Fruit fly (Drosophila melanogaster) whole organism, embryonic: ENCODE results near the gene vir-1.

Experiments used
- Antp ChIP-seq: fragments of 200-800 bp; sonication (Bioruptor generic); optimal IDR thresholded peaks from 3 replicates; lab custom pipeline; 2016; ENCODE audit warnings: missing biosample characterization, missing genetic modification characterization
- B-H2 ChIP-seq: fragments of 200-800 bp; sonication (Bioruptor generic); optimal IDR thresholded peaks from 2 replicates; lab custom pipeline; 2018; ENCODE audit warnings: missing biosample characterization, mild to moderate bottlenecking, missing genetic modification characterization
- BEAF-32 ChIP-seq: fragments of 200-800 bp; sonication (Bioruptor generic); optimal IDR thresholded peaks from 3 replicates; lab custom pipeline; 2017; ENCODE audit warnings: missing biosample characterization, missing genetic modification characterization, mild to moderate bottlenecking, moderate library complexity, missing genetic modification reagents
- Blimp-1 ChIP-seq: fragments of 200-800 bp; sonication (Bioruptor generic); optimal IDR thresholded peaks from 3 replicates; lab custom pipeline; 2018; ENCODE audit warnings: missing biosample characterization, missing genetic modification characterization, mild to moderate bottlenecking, moderate library complexity, missing genetic modification reagents
- CG1024 ChIP-seq: fragments of 200-800 bp; sonication (Bioruptor generic); IDR thresholded peaks from 2 replicates; pipeline ENCODE4 v1.3.6; 2022; ENCODE audit warnings: missing biosample characterization, missing genetic modification characterization
- CG1233 ChIP-seq: fragments of 200-800 bp; sonication (Bioruptor generic); optimal IDR thresholded peaks from 4 replicates; lab custom pipeline; 2018; ENCODE audit warnings: missing biosample characterization, mild to moderate bottlenecking, missing genetic modification characterization
- CG12744 ChIP-seq: fragments of 200-800 bp; sonication (Bioruptor generic); optimal IDR thresholded peaks from 2 replicates; lab custom pipeline; 2016; ENCODE audit warnings: missing biosample characterization, missing genetic modification characterization
- CG14965 ChIP-seq: fragments of 200-800 bp; sonication (Bioruptor generic); optimal IDR thresholded peaks from 2 replicates; lab custom pipeline; 2016; ENCODE audit warnings: missing biosample characterization, missing genetic modification characterization, borderline replicate concordance
- CG18599 ChIP-seq: fragments of 200-800 bp; sonication (Bioruptor generic); optimal IDR thresholded peaks from 3 replicates; lab custom pipeline; 2017; ENCODE audit warnings: missing biosample characterization, missing genetic modification characterization, mild to moderate bottlenecking, moderate library complexity, missing genetic modification reagents
- CG2712 ChIP-seq: fragments of 200-800 bp; optimal IDR thresholded peaks from 3 replicates; lab custom pipeline; 2019; ENCODE audit warnings: missing biosample characterization, mild to moderate bottlenecking, missing genetic modification characterization, moderate library complexity
- CG2875 ChIP-seq: fragments of 200-800 bp; sonication (Bioruptor generic); optimal IDR thresholded peaks from 2 replicates; lab custom pipeline; 2017; ENCODE audit warnings: missing biosample characterization, mild to moderate bottlenecking, missing genetic modification characterization, missing genetic modification reagents
- CG3407 ChIP-seq: fragments of 200-800 bp; sonication (Bioruptor generic); optimal IDR thresholded peaks from 2 replicates; lab custom pipeline; 2018; ENCODE audit warnings: missing biosample characterization, mild to moderate bottlenecking, missing genetic modification characterization
- CG7372 ChIP-seq: fragments of 200-800 bp; sonication (Bioruptor generic); IDR thresholded peaks from 2 replicates; pipeline ENCODE4 v1.3.6; 2022; ENCODE audit warnings: missing biosample characterization, missing genetic modification characterization
- CG7556 ChIP-seq: fragments of 200-800 bp; sonication (Bioruptor generic); optimal IDR thresholded peaks from 2 replicates; lab custom pipeline; 2017; ENCODE audit warnings: missing biosample characterization, mild to moderate bottlenecking, missing genetic modification characterization
- CG8290 ChIP-seq, 3 experiments: fragments of 200-800 bp; sonication (Bioruptor generic); optimal IDR thresholded peaks; 2 replicates each; lab custom pipeline; 2016 to 2019; ENCODE audit warnings: missing biosample characterization in 3 of 3, missing genetic modification characterization in 3 of 3, mild to moderate bottlenecking in 2 of 3, moderate library complexity in 1 of 3
- CTCF ChIP-seq: fragments of 200-800 bp; sonication (Bioruptor generic); optimal IDR thresholded peaks from 2 replicates; lab custom pipeline; 2017; ENCODE audit warnings: missing biosample characterization, mild to moderate bottlenecking, missing genetic modification characterization, moderate library complexity
- D ChIP-seq, 2 experiments: fragments of 200-800 bp in 1 of 2; fragments of >200 bp in 1 of 2; sonication (Bioruptor generic) in 1 of 2; optimal IDR thresholded peaks; 2 replicates in 1 of 2; 3 replicates in 1 of 2; lab custom pipeline; 2017; ENCODE audit warnings: mild to moderate bottlenecking in 1 of 2, missing biosample characterization in 1 of 2, missing genetic modification characterization in 1 of 2, missing genetic modification reagents in 1 of 2
- D19B ChIP-seq: fragments of 200-800 bp; sonication (Bioruptor generic); optimal IDR thresholded peaks from 2 replicates; lab custom pipeline; 2017; ENCODE audit warnings: missing biosample characterization, mild to moderate bottlenecking, missing genetic modification characterization
- E2f1 ChIP-seq: fragments of 200-800 bp; sonication (Bioruptor generic); IDR thresholded peaks from 2 replicates; pipeline ENCODE4 v1.3.6; 2022; ENCODE audit warnings: missing biosample characterization, missing genetic modification characterization
- Fer1 ChIP-seq: fragments of 200-800 bp; sonication (Bioruptor generic); optimal IDR thresholded peaks from 2 replicates; lab custom pipeline; 2017; ENCODE audit warnings: missing biosample characterization, mild to moderate bottlenecking, missing genetic modification characterization
- HHEX ChIP-seq: fragments of 200-800 bp; sonication (Bioruptor generic); optimal IDR thresholded peaks from 3 replicates; lab custom pipeline; 2017; ENCODE audit warnings: missing biosample characterization, mild to moderate bottlenecking, missing genetic modification characterization, missing genetic modification reagents
- HLH54F ChIP-seq: fragments of 200-800 bp; sonication (Bioruptor generic); optimal IDR thresholded peaks from 3 replicates; lab custom pipeline; 2016; ENCODE audit warnings: missing biosample characterization, missing genetic modification characterization
- Hmr ChIP-seq: fragments of 200-800 bp; sonication (Bioruptor generic); optimal IDR thresholded peaks from 3 replicates; lab custom pipeline; 2017; ENCODE audit warnings: mild to moderate bottlenecking, missing biosample characterization, missing genetic modification reagents, missing genetic modification characterization
- Hmx ChIP-seq: fragments of 200-800 bp; sonication (Bioruptor generic); optimal IDR thresholded peaks from 2 replicates; lab custom pipeline; 2016; ENCODE audit warnings: missing biosample characterization, missing genetic modification characterization
- Hr3 ChIP-seq: fragments of 200-800 bp; sonication (Bioruptor generic); optimal IDR thresholded peaks from 3 replicates; lab custom pipeline; 2016; ENCODE audit warnings: missing biosample characterization, missing genetic modification characterization
- MBD-R2 ChIP-seq: fragments of 200-800 bp; sonication (Bioruptor generic); IDR thresholded peaks from 2 replicates; pipeline ENCODE4 v1.3.6; 2022; ENCODE audit warnings: missing biosample characterization, missing genetic modification characterization
- MTF-1 ChIP-seq: fragments of 200-800 bp; sonication (Bioruptor generic); optimal IDR thresholded peaks from 2 replicates; lab custom pipeline; 2018; ENCODE audit warnings: missing biosample characterization, mild to moderate bottlenecking, missing genetic modification characterization, borderline replicate concordance
- Meics ChIP-seq: fragments of 200-800 bp; sonication (Bioruptor generic); optimal IDR thresholded peaks from 2 replicates; lab custom pipeline; 2017; ENCODE audit warnings: missing biosample characterization, mild to moderate bottlenecking, missing genetic modification characterization
- NC2β ChIP-seq: fragments of 200-800 bp; sonication (Bioruptor generic); optimal IDR thresholded peaks from 2 replicates; lab custom pipeline; 2016; ENCODE audit warnings: missing biosample characterization, missing genetic modification characterization
- NFAT ChIP-seq: fragments of 200-800 bp; sonication (Bioruptor generic); IDR thresholded peaks from 2 replicates; pipeline ENCODE4 v1.3.6; 2022; ENCODE audit warnings: missing biosample characterization, missing genetic modification characterization
- Pdp1 ChIP-seq, 2 experiments: fragments of 200-800 bp; sonication (Bioruptor generic); optimal IDR thresholded peaks; 3 replicates each; lab custom pipeline; 2016; ENCODE audit warnings: missing biosample characterization in 2 of 2, missing genetic modification characterization in 2 of 2, mild to moderate bottlenecking in 1 of 2, moderate library complexity in 1 of 2
- Sry-β ChIP-seq: fragments of 200-800 bp; sonication (Bioruptor generic); optimal IDR thresholded peaks from 2 replicates; lab custom pipeline; 2018; ENCODE audit warnings: missing biosample characterization, mild to moderate bottlenecking, missing genetic modification characterization, moderate library complexity
- Ssrp ChIP-seq: fragments of 200-800 bp; sonication (Bioruptor generic); optimal IDR thresholded peaks from 2 replicates; lab custom pipeline; 2018; ENCODE audit warnings: missing biosample characterization, mild to moderate bottlenecking, missing genetic modification characterization, moderate library complexity
- amos ChIP-seq: fragments of 200-800 bp; sonication (Bioruptor generic); IDR thresholded peaks from 2 replicates; pipeline ENCODE4 v1.3.6; 2022; ENCODE audit warnings: missing biosample characterization, missing genetic modification characterization; ENCODE audit not compliant: partially characterized antibody
- ase ChIP-seq: fragments of 200-800 bp; sonication (Bioruptor generic); IDR thresholded peaks from 3 replicates; pipeline ENCODE4 v1.3.6; 2022; ENCODE audit warnings: missing biosample characterization, missing genetic modification characterization
- ci ChIP-seq: fragments of 200-800 bp; sonication (Bioruptor generic); IDR thresholded peaks from 3 replicates; pipeline ENCODE4 v1.3.6; 2022; ENCODE audit warnings: missing biosample characterization, missing genetic modification characterization
- ftz-f1 ChIP-seq: fragments of 200-800 bp; sonication (Bioruptor generic); optimal IDR thresholded peaks from 2 replicates; lab custom pipeline; 2016; ENCODE audit warnings: missing biosample characterization, missing genetic modification characterization
- gce ChIP-seq: fragments of 200-800 bp; sonication (Bioruptor generic); IDR thresholded peaks from 3 replicates; pipeline ENCODE4 v1.3.6; 2022; ENCODE audit warnings: missing biosample characterization, missing genetic modification characterization
- gcm ChIP-seq: fragments of 200-800 bp; sonication (Bioruptor generic); optimal IDR thresholded peaks from 2 replicates; lab custom pipeline; 2019; ENCODE audit warnings: missing biosample characterization, mild to moderate bottlenecking, missing genetic modification characterization, moderate library complexity
- gro ChIP-seq: fragments of 200-800 bp; sonication (Bioruptor generic); optimal IDR thresholded peaks from 2 replicates; lab custom pipeline; 2016; ENCODE audit warnings: missing biosample characterization, missing genetic modification characterization
- luna ChIP-seq: fragments of 200-800 bp; sonication (Bioruptor generic); optimal IDR thresholded peaks from 2 replicates; lab custom pipeline; 2016; ENCODE audit warnings: missing biosample characterization, missing genetic modification characterization
- mam ChIP-seq: fragments of 200-800 bp; sonication (Bioruptor generic); optimal IDR thresholded peaks from 3 replicates; lab custom pipeline; 2016; ENCODE audit warnings: missing biosample characterization, missing genetic modification characterization
- mld ChIP-seq: fragments of 200-800 bp; sonication (Bioruptor generic); IDR thresholded peaks from 3 replicates; pipeline ENCODE4 v1.3.6; 2022; ENCODE audit warnings: missing biosample characterization, missing genetic modification characterization; ENCODE audit not compliant: partially characterized antibody
- nerfin-1 ChIP-seq: fragments of 200-800 bp; sonication (Bioruptor generic); optimal IDR thresholded peaks from 3 replicates; lab custom pipeline; 2019; ENCODE audit warnings: missing biosample characterization, mild to moderate bottlenecking, missing genetic modification characterization, moderate library complexity
- pfk ChIP-seq: fragments of 200-800 bp; sonication (Bioruptor generic); optimal IDR thresholded peaks from 2 replicates; lab custom pipeline; 2018; ENCODE audit warnings: missing biosample characterization, mild to moderate bottlenecking, missing genetic modification characterization, moderate library complexity
- pita ChIP-seq: fragments of 200-800 bp; sonication (Bioruptor generic); optimal IDR thresholded peaks from 2 replicates; lab custom pipeline; 2017; ENCODE audit warnings: missing biosample characterization, mild to moderate bottlenecking, missing genetic modification characterization
- sna ChIP-seq: fragments of 200-800 bp; sonication (Bioruptor generic); IDR thresholded peaks from 2 replicates; pipeline ENCODE4 v1.3.6; 2022; ENCODE audit warnings: missing biosample characterization, missing genetic modification characterization; ENCODE audit not compliant: partially characterized antibody
- trh ChIP-seq: fragments of 200-800 bp; sonication (Bioruptor generic); optimal IDR thresholded peaks from 2 replicates; lab custom pipeline; 2016; ENCODE audit warnings: missing biosample characterization, missing genetic modification characterization
- vfl ChIP-seq: fragments of 200-800 bp; sonication (Bioruptor generic); optimal IDR thresholded peaks from 2 replicates; lab custom pipeline; 2016; ENCODE audit warnings: missing biosample characterization, missing genetic modification characterization

The vir-1 gene

dm6 chr2L:12424555-12424954 is 1.3 kb upstream of the vir-1 start, which contains the start of gene Fam92 (continued):
- TF ChIP-seq amos (GFP tag; lab: Robert Waterston, UW) (peak; percentile 27; the same call in 1 of the 2 replicates), CG8290 (GFP tag; optimal IDR thresholded peaks at IDR 0.05; lab: Kevin White, UChicago) (peak; percentile 52), CG8290 (tag; optimal IDR thresholded peaks at IDR 0.05; lab: Kevin White, UChicago) (peak in 1 of 2 experiments; percentile 68), ase (GFP tag; lab: Robert Waterston, UW) (peak; percentile 17; the same call in 1 of the 3 replicates), Pdp1 (GFP tag; optimal IDR thresholded peaks at IDR 0.05; lab: Kevin White, UChicago) (peak; percentile 45 to 55), CTCF (GFP tag; lab: Kevin White, UChicago) (peak; percentile 99), pfk (GFP tag; lab: Kevin White, UChicago) (peak; percentile 8), HLH54F (GFP tag; lab: Kevin White, UChicago) (peak; percentile 22), CG2712 (peak; percentile 74), gce (GFP tag; lab: Robert Waterston, UW) (no peak), mld (GFP tag; lab: Robert Waterston, UW) (no peak), sna (GFP tag; lab: Robert Waterston, UW) (no peak), B-H2 (GFP tag; lab: Kevin White, UChicago) (peak; percentile 65), MTF-1 (GFP tag; lab: Kevin White, UChicago) (peak; percentile 65), CG3407 (GFP tag; lab: Kevin White, UChicago) (no peak), Meics (peak; percentile 56), ci (GFP tag; lab: Robert Waterston, UW) (peak; percentile 82), NC2β (GFP tag; lab: Kevin White, UChicago) (peak; percentile 61), Ssrp (tag; lab: Kevin White, UChicago) (no peak), gcm (GFP tag; lab: Kevin White, UChicago) (peak; percentile 71), gro (GFP tag; lab: Kevin White, UChicago) (peak; percentile 49), CG1024 (peak; percentile 24; the same call in 1 of the 2 replicates), Antp (peak; percentile 40), ftz-f1 (GFP tag; lab: Kevin White, UChicago) (peak; percentile 69), Hr3 (GFP tag; lab: Kevin White, UChicago) (peak; percentile 46), Sry-β (GFP tag; lab: Kevin White, UChicago) (no peak), CG1233 (GFP tag; lab: Kevin White, UChicago) (peak; percentile 41), CG14965 (GFP tag; lab: Kevin White, UChicago) (no peak), nerfin-1 (tag; lab: Kevin White, UChicago) (no peak), Fer1 (GFP tag; lab: Kevin White, UChicago) (peak; percentile 57), NFAT (peak; percentile 82), MBD-R2 (peak; percentile 39; the same call in 1 of the 2 replicates), CG2875 (peak; percentile 31), CG7372 (GFP tag; lab: Robert Waterston, UW) (no peak), CG7556 (no peak), D (optimal IDR thresholded peaks at IDR 0.05; lab: Kevin White, UChicago) (no peak), D (GFP tag; optimal IDR thresholded peaks at IDR 0.05; lab: Kevin White, UChicago) (no peak), E2f1 (peak; percentile 25; the same call in 1 of the 2 replicates), Hmx (peak; percentile 21), CG18599 (peak; percentile 42), CG12744 (GFP tag; lab: Kevin White, UChicago) (peak; percentile 54), Hmr (peak; percentile 48), luna (GFP tag; lab: Kevin White, UChicago) (no peak), BEAF-32 (GFP tag; lab: Kevin White, UChicago) (peak; percentile 12), Blimp-1 (GFP tag; lab: Kevin White, UChicago) (peak; percentile 39), pita (GFP tag; lab: Kevin White, UChicago) (peak; percentile 11), vfl (GFP tag; lab: Kevin White, UChicago) (no peak), HHEX (GFP tag; lab: Kevin White, UChicago) (peak; percentile 37), D19B (GFP tag; lab: Kevin White, UChicago) (no peak), mam (GFP tag; lab: Kevin White, UChicago) (peak; percentile 46), trh (GFP tag; lab: Kevin White, UChicago) (no peak)
